Fruit fly (Drosophila melanogaster): ENCODE results near the gene Icmt.

Icmt gene

dm6 chr3L:13022854-13023560 lies 4.9 kb downstream of the Icmt start, which contains the start of gene RpS12:
Gene RpS12, plus strand, starts transcription at chr3L:13023352.
- peak; percentile 60 for TF ChIP-seq CG34367 (tag; optimal IDR thresholded peaks at IDR 0.05)
- peak; percentile 16; the same call in 1 of the 2 replicates for TF ChIP-seq Ets98B (GFP tag; IDR thresholded peaks at IDR 0.05)
- no peak for TF ChIP-seq D1 (tag; optimal IDR thresholded peaks at IDR 0.05)
- peak; percentile 82 for TF ChIP-seq CG4496 (GFP tag; IDR thresholded peaks at IDR 0.05)
- TF ChIP-seq Pif1A (GFP tag; optimal IDR thresholded peaks at IDR 0.05), result peak; percentile 41
- TF ChIP-seq EcR (GFP tag; optimal IDR thresholded peaks at IDR 0.05), result no peak
- peak; percentile 27 for TF ChIP-seq Pif1B (GFP tag; optimal IDR thresholded peaks at IDR 0.05)
- no peak for TF ChIP-seq CG8301 (tag; optimal IDR thresholded peaks at IDR 0.05)
- TF ChIP-seq CG13204 (GFP tag; optimal IDR thresholded peaks at IDR 0.05), result peak; percentile 18
- peak; percentile 22 for TF ChIP-seq CG8159 (tag; optimal IDR thresholded peaks at IDR 0.05)
- TF ChIP-seq CG17806 (tag; optimal IDR thresholded peaks at IDR 0.05), result peak; percentile 35
- TF ChIP-seq rn (GFP tag; IDR thresholded peaks at IDR 0.05), result peak; percentile 25; the same call in 1 of the 2 replicates
- no peak for TF ChIP-seq CG10348 (GFP tag; IDR thresholded peaks at IDR 0.05)
- peak; percentile 37 for TF ChIP-seq CG15710 (tag; optimal IDR thresholded peaks at IDR 0.05)
- TF ChIP-seq CG14655 (GFP tag; optimal IDR thresholded peaks at IDR 0.05), result peak; percentile 45
- peak; percentile 27 for TF ChIP-seq CG9948 (tag; optimal IDR thresholded peaks at IDR 0.05)
- peak; percentile 73 for TF ChIP-seq CG12605 (GFP tag; IDR thresholded peaks at IDR 0.05)
- TF ChIP-seq fd96Ca (GFP tag; IDR thresholded peaks at IDR 0.05), result no peak; the same call in 2 of the 3 replicates
- peak; percentile 15 for TF ChIP-seq CG32121 (GFP tag; IDR thresholded peaks at IDR 0.05)
- peak; percentile 79 for TF ChIP-seq Snoo (tag; optimal IDR thresholded peaks at IDR 0.05)
- peak; percentile 41 for TF ChIP-seq gl (tag; optimal IDR thresholded peaks at IDR 0.05)

- TF ChIP-seq Ets98B (GFP tag; IDR thresholded peaks at IDR 0.05), result no peak
- TF ChIP-seq CG32121 (GFP tag; IDR thresholded peaks at IDR 0.05), result no peak
- no peak for TF ChIP-seq CG13204 (GFP tag; optimal IDR thresholded peaks at IDR 0.05)
- TF ChIP-seq fd96Ca (GFP tag; IDR thresholded peaks at IDR 0.05), result no peak
- no peak for TF ChIP-seq CG15710 (tag; optimal IDR thresholded peaks at IDR 0.05)
- no peak for TF ChIP-seq CG34367 (tag; optimal IDR thresholded peaks at IDR 0.05)
Measured at dm6 chr3L:13026337-13026736, 8.3 kb downstream of the Icmt start, which contains the start of gene Zmynd10. Gene Zmynd10, minus strand, starts transcription at chr3L:13026437.

dm6 chr3L:13026872-13027271 lies 8.8 kb downstream of the Icmt start:
- no peak for TF ChIP-seq CG8301 (tag; optimal IDR thresholded peaks at IDR 0.05)
- TF ChIP-seq Pif1B (GFP tag; optimal IDR thresholded peaks at IDR 0.05), result no peak
- no peak for TF ChIP-seq CG12605 (GFP tag; IDR thresholded peaks at IDR 0.05)
- TF ChIP-seq CG34367 (tag; optimal IDR thresholded peaks at IDR 0.05), result no peak
- no peak for TF ChIP-seq CG13204 (GFP tag; optimal IDR thresholded peaks at IDR 0.05)
- TF ChIP-seq CG17806 (tag; optimal IDR thresholded peaks at IDR 0.05), result no peak
- TF ChIP-seq Ets98B (GFP tag; IDR thresholded peaks at IDR 0.05), result no peak
- TF ChIP-seq CG9948 (tag; optimal IDR thresholded peaks at IDR 0.05), result no peak
- TF ChIP-seq CG32121 (GFP tag; IDR thresholded peaks at IDR 0.05), result no peak
- no peak for TF ChIP-seq Pif1A (GFP tag; optimal IDR thresholded peaks at IDR 0.05)

- TF ChIP-seq rn (GFP tag; IDR thresholded peaks at IDR 0.05), result no peak
- no peak for TF ChIP-seq fd96Ca (GFP tag; IDR thresholded peaks at IDR 0.05)
- no peak for TF ChIP-seq Pif1B (GFP tag; optimal IDR thresholded peaks at IDR 0.05)
- TF ChIP-seq CG12605 (GFP tag; IDR thresholded peaks at IDR 0.05), result no peak
- TF ChIP-seq CG17806 (tag; optimal IDR thresholded peaks at IDR 0.05), result no peak
- no peak for TF ChIP-seq gl (tag; optimal IDR thresholded peaks at IDR 0.05)
- TF ChIP-seq Pif1A (GFP tag; optimal IDR thresholded peaks at IDR 0.05), result no peak
- no peak for TF ChIP-seq CG9948 (tag; optimal IDR thresholded peaks at IDR 0.05)
- TF ChIP-seq Snoo (tag; optimal IDR thresholded peaks at IDR 0.05), result no peak
- no peak for TF ChIP-seq CG10348 (GFP tag; IDR thresholded peaks at IDR 0.05)
- no peak for TF ChIP-seq CG8301 (tag; optimal IDR thresholded peaks at IDR 0.05)
- no peak for TF ChIP-seq D1 (tag; optimal IDR thresholded peaks at IDR 0.05)
- no peak for TF ChIP-seq CG34367 (tag; optimal IDR thresholded peaks at IDR 0.05)
Measured at dm6 chr3L:13027333-13027732, 9.3 kb downstream of the Icmt start.

- TF ChIP-seq D1 (tag; optimal IDR thresholded peaks at IDR 0.05) (no peak), CG15710 (tag; optimal IDR thresholded peaks at IDR 0.05) (no peak), rn (GFP tag; IDR thresholded peaks at IDR 0.05) (no peak), CG13204 (GFP tag; optimal IDR thresholded peaks at IDR 0.05) (no peak), Ets98B (GFP tag; IDR thresholded peaks at IDR 0.05) (peak; percentile 44; the same call in 1 of the 2 replicates), CG9948 (tag; optimal IDR thresholded peaks at IDR 0.05) (no peak), EcR (GFP tag; optimal IDR thresholded peaks at IDR 0.05) (no peak), CG8159 (tag; optimal IDR thresholded peaks at IDR 0.05) (peak; percentile 11), Pif1A (GFP tag; optimal IDR thresholded peaks at IDR 0.05) (no peak), CG14655 (GFP tag; optimal IDR thresholded peaks at IDR 0.05) (no peak), CG8301 (tag; optimal IDR thresholded peaks at IDR 0.05) (no peak), Snoo (tag; optimal IDR thresholded peaks at IDR 0.05) (peak; percentile 18), fd96Ca (GFP tag; IDR thresholded peaks at IDR 0.05) (no peak), gl (tag; optimal IDR thresholded peaks at IDR 0.05) (no peak), CG10348 (GFP tag; IDR thresholded peaks at IDR 0.05) (no peak), CG12605 (GFP tag; IDR thresholded peaks at IDR 0.05) (peak; percentile 54; the same call in 1 of the 2 replicates), CG17806 (tag; optimal IDR thresholded peaks at IDR 0.05) (no peak), CG32121 (GFP tag; IDR thresholded peaks at IDR 0.05) (0 out of 2 replicates have a peak, but pooled peaks have one; percentile 26), CG34367 (tag; optimal IDR thresholded peaks at IDR 0.05) (no peak), CG4496 (GFP tag; IDR thresholded peaks at IDR 0.05) (peak; percentile 58; the same call in 2 of the 3 replicates), Pif1B (GFP tag; optimal IDR thresholded peaks at IDR 0.05) (no peak)
Measured at dm6 chr3L:13028740-13029139, 10.7 kb downstream of the Icmt start, which contains the start of gene CG17672. Gene CG17672, plus strand, starts transcription at chr3L:13028962.

Data from whole organism, pupa.